Fruit fly (Drosophila melanogaster) whole organism, adult: ENCODE data around the gene CG10970.

Experiments used
- CG12768 ChIP-seq: fragments of 200-800 bp; sonication (Bioruptor generic); optimal IDR thresholded peaks from 2 replicates; lab custom pipeline; 2017; ENCODE audit warnings: missing biosample characterization, missing genetic modification characterization, mild to moderate bottlenecking, moderate library complexity, missing genetic modification reagents
- CG14711 ChIP-seq: fragments of 200-800 bp; sonication (Bioruptor generic); optimal IDR thresholded peaks from 2 replicates; lab custom pipeline; 2018; ENCODE audit warnings: missing biosample characterization, mild to moderate bottlenecking, missing genetic modification characterization, moderate library complexity
- CG1620 ChIP-seq: fragments of 200-800 bp; sonication (Bioruptor generic); optimal IDR thresholded peaks from 2 replicates; lab custom pipeline; 2016; ENCODE audit warnings: missing biosample characterization, missing genetic modification characterization
- CG33017 ChIP-seq: fragments of 200-800 bp; sonication (Bioruptor generic); optimal IDR thresholded peaks from 2 replicates; lab custom pipeline; 2018; ENCODE audit warnings: missing biosample characterization, mild to moderate bottlenecking, missing genetic modification characterization, moderate library complexity
- CG5204 ChIP-seq: fragments of 200-800 bp; sonication (Bioruptor generic); optimal IDR thresholded peaks from 2 replicates; lab custom pipeline; 2016; ENCODE audit warnings: missing biosample characterization, missing genetic modification characterization
- CG7045 ChIP-seq: fragments of 200-800 bp; sonication (Bioruptor generic); optimal IDR thresholded peaks from 2 replicates; lab custom pipeline; 2017; ENCODE audit warnings: missing biosample characterization, mild to moderate bottlenecking, missing genetic modification characterization
- CG7101 ChIP-seq: fragments of 200-800 bp; sonication (Bioruptor generic); optimal IDR thresholded peaks from 2 replicates; lab custom pipeline; 2018; ENCODE audit warnings: missing biosample characterization, mild to moderate bottlenecking, missing genetic modification characterization, moderate library complexity
- Clk ChIP-seq: fragments of 200-800 bp; sonication (Bioruptor generic); optimal IDR thresholded peaks from 2 replicates; lab custom pipeline; 2017; ENCODE audit warnings: missing biosample characterization, missing genetic modification characterization
- Crg-1 ChIP-seq: fragments of 200-800 bp; sonication (Bioruptor generic); optimal IDR thresholded peaks from 2 replicates; lab custom pipeline; 2016; ENCODE audit warnings: missing biosample characterization, missing genetic modification characterization
- Hr96 ChIP-seq: fragments of 200-800 bp; sonication (Bioruptor generic); optimal IDR thresholded peaks from 2 replicates; lab custom pipeline; 2016; ENCODE audit warnings: missing biosample characterization, missing genetic modification characterization
- Mnt ChIP-seq: fragments of 200-800 bp; sonication (Bioruptor generic); optimal IDR thresholded peaks from 2 replicates; lab custom pipeline; 2016; ENCODE audit warnings: missing biosample characterization, mild to moderate bottlenecking, missing genetic modification characterization
- bab1 ChIP-seq: fragments of 200-800 bp; sonication (Bioruptor generic); optimal IDR thresholded peaks from 3 replicates; lab custom pipeline; 2019; ENCODE audit warnings: missing biosample characterization, mild to moderate bottlenecking, missing genetic modification characterization, moderate library complexity
- cic ChIP-seq: fragments of 200-800 bp; sonication (Bioruptor generic); optimal IDR thresholded peaks from 2 replicates; lab custom pipeline; 2017; ENCODE audit warnings: missing biosample characterization, mild to moderate bottlenecking, missing genetic modification characterization, moderate library complexity
- cnc ChIP-seq, 2 experiments: fragments of >200 bp; optimal IDR thresholded peaks; 2 replicates each; lab custom pipeline; 2017
- kay ChIP-seq: fragments of 200-800 bp; sonication (Bioruptor generic); peaks from one replicate; lab custom pipeline; 2016; ENCODE audit warnings: missing biosample characterization, missing genetic modification characterization, borderline replicate concordance
- ovo ChIP-seq: fragments of 200-800 bp; sonication (Bioruptor generic); optimal IDR thresholded peaks from 2 replicates; lab custom pipeline; 2016; ENCODE audit warnings: missing biosample characterization, missing genetic modification characterization
- pad ChIP-seq: fragments of 200-800 bp; sonication (Bioruptor generic); optimal IDR thresholded peaks from 3 replicates; lab custom pipeline; 2017; ENCODE audit warnings: missing biosample characterization, missing genetic modification characterization, mild to moderate bottlenecking, moderate library complexity, missing genetic modification reagents
- tj ChIP-seq: fragments of 200-800 bp; sonication (Bioruptor generic); optimal IDR thresholded peaks from 3 replicates; lab custom pipeline; 2017; ENCODE audit warnings: missing biosample characterization, mild to moderate bottlenecking, missing genetic modification characterization, moderate library complexity
- toe ChIP-seq: fragments of 200-800 bp; sonication (Bioruptor generic); optimal IDR thresholded peaks from 2 replicates; lab custom pipeline; 2016; ENCODE audit warnings: missing biosample characterization, missing genetic modification characterization

The CG10970 gene

DNA sequence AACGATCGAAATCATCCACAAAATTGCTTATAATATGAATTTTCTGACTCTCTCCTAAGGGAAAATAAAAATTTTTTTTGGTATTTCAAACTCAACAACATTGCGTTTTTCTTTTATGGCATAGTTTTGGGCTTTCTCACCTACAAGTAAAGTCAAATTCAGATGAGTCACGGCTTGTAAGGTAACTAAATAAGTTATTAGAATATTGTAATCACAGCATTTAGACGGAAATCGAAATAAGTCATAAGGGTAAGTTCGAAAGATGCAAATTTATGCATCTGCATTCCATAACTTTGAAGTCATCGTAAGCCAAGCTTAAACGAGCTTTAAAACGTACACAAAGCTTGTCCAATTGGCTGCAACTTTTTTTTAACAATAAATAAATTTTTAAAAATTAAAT, 41.8 kb downstream of the CG10970 start:
- TF ChIP-seq CG1620 (no peak), kay (GFP tag; lab: Kevin White, UChicago) (peak; percentile 78)

- TF ChIP-seq Crg-1 = no peak
- TF ChIP-seq bab1 (GFP tag; lab: Kevin White, UChicago) = no peak
- TF ChIP-seq cnc (optimal IDR thresholded peaks at IDR 0.05; lab: Kevin White, UChicago) = no peak
- no peak for TF ChIP-seq cic (GFP tag; lab: Kevin White, UChicago)
- TF ChIP-seq Hr96 (GFP tag; lab: Kevin White, UChicago) = no peak
- TF ChIP-seq kay (GFP tag; lab: Kevin White, UChicago) = no peak
- no peak for TF ChIP-seq toe (GFP tag; lab: Kevin White, UChicago)
- no peak for TF ChIP-seq ovo (GFP tag; lab: Kevin White, UChicago)
- no peak for TF ChIP-seq tj (GFP tag; lab: Kevin White, UChicago)
- TF ChIP-seq Clk (GFP tag; lab: Kevin White, UChicago) = no peak
- TF ChIP-seq CG1620 = no peak
- TF ChIP-seq CG12768 = no peak
- TF ChIP-seq CG7101 (tag; lab: Kevin White, UChicago) = no peak
- TF ChIP-seq pad (GFP tag; lab: Kevin White, UChicago) = no peak
- TF ChIP-seq CG5204 (GFP tag; lab: Kevin White, UChicago) = no peak
- no peak for TF ChIP-seq CG33017 (tag; lab: Kevin White, UChicago)
- TF ChIP-seq Mnt (GFP tag; lab: Kevin White, UChicago) = no peak
- TF ChIP-seq CG14711 (tag; lab: Kevin White, UChicago) = no peak
- TF ChIP-seq CG7045 (GFP tag; lab: Kevin White, UChicago) = no peak
These were observed 51.1 kb downstream of the CG10970 start for dm6 chrX:9020092-9020491.
